Worm (Caenorhabditis elegans) whole organism, L2 larva: ENCODE measurements around the gene max-1.

Experiments
- C34F6.9 ChIP-seq: fragments of 150-350 bp; optimal IDR thresholded peaks from 2 replicates; lab custom pipeline; 2014; ENCODE audit warnings: missing biosample characterization, missing genetic modification characterization
- F13H6.1 ChIP-seq: sonication (generic microtip); optimal IDR thresholded peaks from 2 replicates; lab custom pipeline; 2016; ENCODE audit warnings: missing genetic modification characterization, missing compliant biosample characterization
- R02D3.7 ChIP-seq: fragments of 150-350 bp; optimal IDR thresholded peaks from 2 replicates; lab custom pipeline; 2014; ENCODE audit warnings: missing biosample characterization, missing genetic modification characterization
- Y55F3AM.14 ChIP-seq: fragments of 200-800 bp; sonication (Bioruptor generic); optimal IDR thresholded peaks from 2 replicates; lab custom pipeline; 2018; ENCODE audit warnings: mild to moderate bottlenecking, missing genetic modification characterization, missing compliant biosample characterization
- ZK546.5 ChIP-seq: sonication (generic microtip); optimal IDR thresholded peaks from 2 replicates; lab custom pipeline; 2017; ENCODE audit warnings: missing biosample characterization, missing genetic modification characterization
- alr-1 ChIP-seq: fragments of 150-350 bp; optimal IDR thresholded peaks from 2 replicates; lab custom pipeline; 2014; ENCODE audit warnings: missing biosample characterization, missing genetic modification characterization
- aly-2 ChIP-seq: fragments of 150-350 bp; optimal IDR thresholded peaks from 2 replicates; lab custom pipeline; 2014; ENCODE audit warnings: missing biosample characterization, missing genetic modification characterization
- ama-1 ChIP-seq: fragments of 150-350 bp; optimal IDR thresholded peaks from 2 replicates; lab custom pipeline; 2018; ENCODE audit warnings: inconsistent platforms
- blmp-1 ChIP-seq: sonication (generic microtip); optimal IDR thresholded peaks from 2 replicates; lab custom pipeline; 2017; ENCODE audit warnings: missing genetic modification characterization, mild to moderate bottlenecking, missing compliant biosample characterization, antibody characterized with exemption, moderate library complexity; ENCODE audit not compliant: insufficient read depth
- ceh-16 ChIP-seq: fragments of 150-350 bp; optimal IDR thresholded peaks from 2 replicates; lab custom pipeline; 2014; ENCODE audit warnings: missing biosample characterization, missing genetic modification characterization
- ceh-82 ChIP-seq: fragments of 150-350 bp; optimal IDR thresholded peaks from 2 replicates; lab custom pipeline; 2014; ENCODE audit warnings: missing biosample characterization, missing genetic modification characterization
- crh-2 ChIP-seq: sonication (generic microtip); optimal IDR thresholded peaks from 2 replicates; lab custom pipeline; 2017; ENCODE audit warnings: missing biosample characterization, missing genetic modification characterization
- dmd-4 ChIP-seq: sonication (generic microtip); optimal IDR thresholded peaks from 2 replicates; lab custom pipeline; 2017; ENCODE audit warnings: missing biosample characterization, missing genetic modification characterization
- egl-27 ChIP-seq: sonication (generic microtip); optimal IDR thresholded peaks from 3 replicates; lab custom pipeline; 2017; ENCODE audit warnings: missing biosample characterization, missing genetic modification reagents, missing genetic modification characterization
- elt-1 ChIP-seq: fragments of 150-350 bp; optimal IDR thresholded peaks from 2 replicates; lab custom pipeline; 2014; ENCODE audit warnings: missing biosample characterization, missing genetic modification characterization
- elt-3 ChIP-seq: sonication (generic microtip); optimal IDR thresholded peaks from 2 replicates; lab custom pipeline; 2017; ENCODE audit warnings: missing biosample characterization, missing genetic modification characterization
- fos-1 ChIP-seq: fragments of 150-350 bp; optimal IDR thresholded peaks from 2 replicates; lab custom pipeline; 2014; ENCODE audit warnings: missing biosample characterization, missing genetic modification characterization
- gmeb-1 ChIP-seq: fragments of 150-350 bp; optimal IDR thresholded peaks from 2 replicates; lab custom pipeline; 2014; ENCODE audit warnings: missing biosample characterization, missing genetic modification characterization
- lin-13 ChIP-seq: fragments of 150-350 bp; optimal IDR thresholded peaks from 2 replicates; lab custom pipeline; 2014; ENCODE audit warnings: missing biosample characterization, missing genetic modification reagents, missing genetic modification characterization
- lin-39 ChIP-seq: fragments of 150-350 bp; optimal IDR thresholded peaks from 2 replicates; lab custom pipeline; 2014; ENCODE audit warnings: missing biosample characterization, missing genetic modification reagents, missing genetic modification characterization
- lsy-2 ChIP-seq, 2 experiments: fragments of 150-350 bp in 1 of 2; sonication (generic microtip) in 1 of 2; optimal IDR thresholded peaks; 2 replicates each; lab custom pipeline; 2014 to 2017; ENCODE audit warnings: missing biosample characterization in 2 of 2, missing genetic modification characterization in 2 of 2
- mab-5 ChIP-seq: fragments of 150-350 bp; optimal IDR thresholded peaks from 2 replicates; lab custom pipeline; 2014; ENCODE audit warnings: missing biosample characterization, missing genetic modification characterization
- mbf-1 ChIP-seq: sonication (generic microtip); optimal IDR thresholded peaks from 2 replicates; lab custom pipeline; 2017; ENCODE audit warnings: missing biosample characterization, missing genetic modification characterization
- mdl-1 ChIP-seq, 2 experiments: fragments of 150-350 bp in 1 of 2; sonication (generic microtip) in 1 of 2; optimal IDR thresholded peaks; 2 replicates each; lab custom pipeline; 2017; ENCODE audit warnings: missing biosample characterization in 2 of 2, missing genetic modification characterization in 2 of 2
- nhr-10 ChIP-seq: sonication (generic microtip); optimal IDR thresholded peaks from 2 replicates; lab custom pipeline; 2017; ENCODE audit warnings: missing biosample characterization, missing genetic modification characterization
- nhr-12 ChIP-seq: fragments of 150-350 bp; optimal IDR thresholded peaks from 2 replicates; lab custom pipeline; 2014; ENCODE audit warnings: missing biosample characterization, missing genetic modification characterization
- nhr-129 ChIP-seq: fragments of 150-350 bp; optimal IDR thresholded peaks from 2 replicates; lab custom pipeline; 2014; ENCODE audit warnings: missing biosample characterization, missing genetic modification characterization
- nhr-21 ChIP-seq: fragments of 150-350 bp; optimal IDR thresholded peaks from 2 replicates; lab custom pipeline; 2014; ENCODE audit warnings: missing biosample characterization, missing genetic modification characterization
- nhr-237 ChIP-seq: fragments of 150-350 bp; optimal IDR thresholded peaks from 2 replicates; lab custom pipeline; 2014; ENCODE audit warnings: missing biosample characterization, missing genetic modification characterization
- nhr-6 ChIP-seq: fragments of 150-350 bp; optimal IDR thresholded peaks from 2 replicates; lab custom pipeline; 2014; ENCODE audit warnings: missing biosample characterization, missing genetic modification characterization
- nhr-77 ChIP-seq: fragments of 150-350 bp; optimal IDR thresholded peaks from 2 replicates; lab custom pipeline; 2014; ENCODE audit warnings: missing biosample characterization, missing genetic modification characterization
- peb-1 ChIP-seq: fragments of 150-350 bp; optimal IDR thresholded peaks from 2 replicates; lab custom pipeline; 2014; ENCODE audit warnings: missing biosample characterization, missing genetic modification characterization
- sem-4 ChIP-seq: fragments of 150-350 bp; optimal IDR thresholded peaks from 2 replicates; lab custom pipeline; 2014; ENCODE audit warnings: missing biosample characterization, missing genetic modification reagents, missing genetic modification characterization
- skn-1 ChIP-seq: sonication (generic microtip); optimal IDR thresholded peaks from 2 replicates; lab custom pipeline; 2017; ENCODE audit warnings: missing biosample characterization, missing genetic modification characterization
- sma-3 ChIP-seq: sonication (generic microtip); optimal IDR thresholded peaks from 2 replicates; lab custom pipeline; 2016; ENCODE audit warnings: missing genetic modification reagents, missing genetic modification characterization, missing compliant biosample characterization
- sma-9 ChIP-seq, 2 experiments: fragments of 150-350 bp in 1 of 2; sonication (generic microtip) in 1 of 2; optimal IDR thresholded peaks; 2 replicates each; lab custom pipeline; 2014 to 2016; ENCODE audit warnings: missing genetic modification characterization in 2 of 2, mild to moderate bottlenecking in 1 of 2, missing biosample characterization in 1 of 2, missing compliant biosample characterization in 1 of 2, missing genetic modification reagents in 1 of 2, moderate library complexity in 1 of 2
- snpc-4 ChIP-seq: fragments of 150-350 bp; optimal IDR thresholded peaks from 2 replicates; lab custom pipeline; 2014; ENCODE audit warnings: missing biosample characterization, missing genetic modification characterization
- unc-39 ChIP-seq: fragments of 150-350 bp; optimal IDR thresholded peaks from 2 replicates; lab custom pipeline; 2014; ENCODE audit warnings: missing biosample characterization, missing genetic modification characterization
- unc-55 ChIP-seq: fragments of 150-350 bp; sonication (generic microtip); optimal IDR thresholded peaks from 3 replicates; lab custom pipeline; 2014; ENCODE audit warnings: missing biosample characterization, missing genetic modification reagents, missing genetic modification characterization
- unc-62 ChIP-seq: fragments of 150-350 bp; optimal IDR thresholded peaks from 2 replicates; lab custom pipeline; 2014; ENCODE audit warnings: missing biosample characterization, missing genetic modification reagents, missing genetic modification characterization
- zag-1 ChIP-seq: fragments of 150-350 bp; optimal IDR thresholded peaks from 2 replicates; lab custom pipeline; 2014; ENCODE audit warnings: missing biosample characterization, missing genetic modification characterization
- ztf-1 ChIP-seq: fragments of 200-800 bp; sonication (Bioruptor generic); conservative IDR thresholded peaks from 2 replicates; pipeline ENCODE4 v1.3.6; 2022; ENCODE audit warnings: missing genetic modification characterization, missing compliant biosample characterization
- ztf-11 ChIP-seq: sonication (generic microtip); optimal IDR thresholded peaks from 2 replicates; lab custom pipeline; 2017; ENCODE audit warnings: missing biosample characterization, missing genetic modification characterization
- ztf-4 ChIP-seq: fragments of 150-350 bp; optimal IDR thresholded peaks from 2 replicates; lab custom pipeline; 2014; ENCODE audit warnings: missing biosample characterization, missing genetic modification characterization

The max-1 gene

DNA sequence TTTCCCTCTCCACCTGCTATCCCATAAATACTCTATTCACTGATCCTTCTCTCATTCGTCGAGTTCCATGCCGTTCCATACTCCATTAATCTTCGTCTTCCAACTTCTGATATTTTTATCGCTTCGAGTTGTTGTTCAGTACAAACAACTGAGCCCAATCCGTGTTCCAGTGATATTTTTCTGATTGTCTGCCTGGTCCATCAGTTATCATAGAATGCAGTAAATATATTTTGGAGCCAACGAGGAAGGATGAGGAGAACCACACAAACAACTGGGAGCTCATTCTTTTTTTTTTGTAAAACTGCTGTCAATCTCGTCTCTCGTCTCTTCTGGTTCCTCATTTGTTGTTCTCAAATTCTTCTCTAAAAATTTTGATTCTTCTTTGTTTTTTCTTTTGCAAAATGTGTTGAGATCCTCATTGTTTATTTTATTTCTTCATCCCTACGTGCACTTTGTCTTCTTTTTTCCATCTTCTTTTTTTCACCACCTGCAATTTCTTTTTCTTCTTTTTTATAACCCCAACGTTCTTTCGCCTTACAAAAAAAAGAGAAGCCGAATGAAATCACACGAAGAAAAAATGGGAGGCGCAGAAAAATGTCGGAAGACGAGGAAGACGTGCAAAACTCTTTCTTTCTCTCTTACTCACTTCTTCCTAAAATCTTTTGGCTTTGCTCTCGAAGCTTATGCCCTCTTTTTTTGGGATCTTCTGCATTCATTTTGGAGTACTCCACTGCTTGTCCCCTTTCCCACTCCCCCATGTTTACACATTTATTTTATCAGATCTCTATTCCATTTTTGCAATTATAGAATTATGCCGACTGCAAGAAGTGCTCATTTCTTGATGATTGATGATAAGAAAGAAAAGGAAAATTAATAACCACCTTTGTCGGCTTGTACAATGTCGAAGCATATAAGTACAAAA lies 36.0 kb downstream of the max-1 start:
- no peak for TF ChIP-seq unc-62 (GFP tag; lab: Kevin White, UChicago)
- TF ChIP-seq fos-1 (tag; lab: Kevin White, UChicago): no peak
- TF ChIP-seq R02D3.7 (tag; lab: Kevin White, UChicago): no peak
- TF ChIP-seq C34F6.9 (tag; lab: Kevin White, UChicago): peak; percentile 53
- TF ChIP-seq ceh-16 (tag; lab: Kevin White, UChicago): no peak
- TF ChIP-seq alr-1 (tag; lab: Kevin White, UChicago): no peak
- TF ChIP-seq mab-5 (tag; lab: Kevin White, UChicago): no peak
- TF ChIP-seq elt-1 (tag; lab: Kevin White, UChicago): no peak
- TF ChIP-seq nhr-12 (tag; lab: Kevin White, UChicago): no peak
- TF ChIP-seq unc-39: no peak
- TF ChIP-seq ZK546.5 (tag; lab: Kevin White, UChicago): no peak
- TF ChIP-seq egl-27 (tag; lab: Kevin White, UChicago): no peak
- no peak for TF ChIP-seq sem-4
- TF ChIP-seq sma-9 (GFP tag; optimal IDR thresholded peaks at IDR 0.05; lab: Kevin White, UChicago): no peak
- TF ChIP-seq sma-9 (tag; optimal IDR thresholded peaks at IDR 0.05; lab: Kevin White, UChicago): no peak
- TF ChIP-seq snpc-4 (tag; lab: Kevin White, UChicago): no peak
- TF ChIP-seq mbf-1 (tag; lab: Kevin White, UChicago): no peak
- TF ChIP-seq sma-3 (GFP tag; lab: Kevin White, UChicago): no peak
- peak in 1 of 2 experiments; percentile 28 for TF ChIP-seq lsy-2 (tag; optimal IDR thresholded peaks at IDR 0.05; lab: Kevin White, UChicago)
- TF ChIP-seq nhr-129 (tag; lab: Kevin White, UChicago): peak; percentile 41
- no peak for TF ChIP-seq blmp-1 (tag; lab: Kevin White, UChicago)
- TF ChIP-seq peb-1 (tag; lab: Kevin White, UChicago): no peak
- no peak for TF ChIP-seq nhr-6 (tag; lab: Kevin White, UChicago)
- peak; percentile 47 for TF ChIP-seq ama-1 (lab: Kevin White, UChicago)
- TF ChIP-seq ztf-4 (tag; lab: Kevin White, UChicago): no peak
- no peak for TF ChIP-seq skn-1
- no peak for TF ChIP-seq elt-3 (tag; lab: Kevin White, UChicago)
- TF ChIP-seq lin-13 (GFP tag; lab: Kevin White, UChicago): no peak

DNA sequence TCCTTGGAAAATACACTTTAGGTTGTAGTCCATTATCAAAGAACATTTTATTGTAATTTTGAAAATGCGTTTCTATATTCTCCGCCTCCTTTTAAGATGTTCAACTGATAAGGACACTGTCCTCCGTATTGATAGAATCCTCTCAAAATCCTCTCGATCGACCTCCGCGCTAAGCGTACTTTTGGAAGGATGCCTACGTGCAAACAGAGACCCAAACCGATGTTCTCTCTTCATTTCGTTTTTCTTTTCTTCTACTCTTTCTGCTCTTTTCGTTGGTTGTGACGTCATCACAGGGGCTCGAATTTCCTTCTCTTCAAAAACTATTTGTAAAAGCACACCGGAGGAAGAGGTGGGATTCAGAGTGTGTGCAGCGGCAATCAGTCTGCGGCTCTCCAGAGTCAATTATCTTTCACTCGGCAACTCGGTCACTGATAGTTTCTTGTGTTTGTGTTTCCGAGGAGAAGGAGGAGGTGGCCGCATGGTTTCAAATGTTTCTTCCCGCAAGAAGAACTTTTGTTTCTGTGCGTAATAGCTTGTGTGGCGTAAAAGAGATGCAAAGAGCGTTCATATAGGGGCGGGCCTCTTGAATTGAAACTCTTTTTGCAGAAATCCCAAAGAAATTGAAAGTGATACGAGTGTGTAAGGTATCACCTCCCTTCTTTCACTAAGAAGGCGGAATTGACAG lies 37.4 kb downstream of the max-1 start, which contains the start of gene C34B4.2:
Gene C34B4.2, plus strand, starts transcription at position 614 of the 685 bp plus-strand sequence.
- TF ChIP-seq unc-62 (GFP tag; lab: Kevin White, UChicago): peak; percentile 13
- TF ChIP-seq Y55F3AM.14 (GFP tag; lab: Kevin White, UChicago): peak; percentile 77
- no peak for TF ChIP-seq R02D3.7 (tag; lab: Kevin White, UChicago)
- TF ChIP-seq zag-1 (tag; lab: Kevin White, UChicago): peak; percentile 54
- TF ChIP-seq ceh-82 (tag; lab: Kevin White, UChicago): no peak
- no peak for TF ChIP-seq ztf-1 (GFP tag; lab: Robert Waterston, UW)
- no peak for TF ChIP-seq dmd-4 (tag; lab: Kevin White, UChicago)
- TF ChIP-seq nhr-6 (tag; lab: Kevin White, UChicago): no peak
- TF ChIP-seq lin-39 (tag; lab: Kevin White, UChicago): no peak
- peak; percentile 96 for TF ChIP-seq F13H6.1
- peak; percentile 44 for TF ChIP-seq lin-13 (GFP tag; lab: Kevin White, UChicago)
- TF ChIP-seq egl-27 (tag; lab: Kevin White, UChicago): peak; percentile 1
- no peak for TF ChIP-seq aly-2 (tag; lab: Kevin White, UChicago)
- TF ChIP-seq ztf-11 (tag; lab: Kevin White, UChicago): no peak
- TF ChIP-seq snpc-4 (tag; lab: Kevin White, UChicago): no peak
- no peak for TF ChIP-seq skn-1
- no peak for TF ChIP-seq nhr-10
- peak; percentile 76 for TF ChIP-seq sem-4
- peak; percentile 82 for TF ChIP-seq crh-2 (tag; lab: Kevin White, UChicago)
- no peak for TF ChIP-seq nhr-12 (tag; lab: Kevin White, UChicago)
- TF ChIP-seq ama-1 (lab: Kevin White, UChicago): peak; percentile 36
- peak in 1 of 2 experiments; percentile 65 for TF ChIP-seq lsy-2 (tag; optimal IDR thresholded peaks at IDR 0.05; lab: Kevin White, UChicago)
- TF ChIP-seq gmeb-1 (tag; lab: Kevin White, UChicago): no peak
- peak; percentile 35 for TF ChIP-seq unc-55 (GFP tag; lab: Kevin White, UChicago)
- TF ChIP-seq ZK546.5 (tag; lab: Kevin White, UChicago): no peak
- TF ChIP-seq elt-1 (tag; lab: Kevin White, UChicago): no peak
- TF ChIP-seq sma-3 (GFP tag; lab: Kevin White, UChicago): peak; percentile 7
- TF ChIP-seq alr-1 (tag; lab: Kevin White, UChicago): no peak
- TF ChIP-seq nhr-77 (tag; lab: Kevin White, UChicago): no peak
- peak; percentile 13 for TF ChIP-seq nhr-21 (tag; lab: Kevin White, UChicago)
- peak in 1 of 2 experiments; percentile 20 for TF ChIP-seq mdl-1 (tag; optimal IDR thresholded peaks at IDR 0.05; lab: Kevin White, UChicago)
- no peak for TF ChIP-seq nhr-237 (tag; lab: Kevin White, UChicago)
- peak; percentile 16 for TF ChIP-seq unc-39
- TF ChIP-seq ztf-4 (tag; lab: Kevin White, UChicago): peak; percentile 58
- peak; percentile 55 for TF ChIP-seq fos-1 (tag; lab: Kevin White, UChicago)
- TF ChIP-seq peb-1 (tag; lab: Kevin White, UChicago): no peak
- no peak for TF ChIP-seq mbf-1 (tag; lab: Kevin White, UChicago)
- peak; percentile 82 for TF ChIP-seq sma-9 (GFP tag; optimal IDR thresholded peaks at IDR 0.05; lab: Kevin White, UChicago)
- TF ChIP-seq sma-9 (tag; optimal IDR thresholded peaks at IDR 0.05; lab: Kevin White, UChicago): no peak
- TF ChIP-seq C34F6.9 (tag; lab: Kevin White, UChicago): peak; percentile 78
